Worm (Caenorhabditis elegans) whole organism, mixed stage, embryonic: ENCODE results near the gene T02D1.4.

Experiments used
- M03D4.4 ChIP-seq: sonication (generic microtip); optimal IDR thresholded peaks from 2 replicates; lab custom pipeline; 2017; ENCODE audit warnings: mild to moderate bottlenecking, missing genetic modification characterization, missing compliant biosample characterization
- bed-3 ChIP-seq: fragments of 200-800 bp; sonication (Bioruptor generic); optimal IDR thresholded peaks from 3 replicates; lab custom pipeline; 2018; ENCODE audit warnings: mild to moderate bottlenecking, missing genetic modification characterization, moderate library complexity, missing compliant biosample characterization
- ceh-39 ChIP-seq: fragments of 150-350 bp; optimal IDR thresholded peaks from 2 replicates; lab custom pipeline; 2014; ENCODE audit warnings: missing biosample characterization, missing genetic modification characterization
- ceh-43 ChIP-seq: fragments of 200-800 bp; sonication (Bioruptor generic); optimal IDR thresholded peaks from 2 replicates; lab custom pipeline; 2018; ENCODE audit warnings: mild to moderate bottlenecking, missing genetic modification characterization, moderate library complexity, missing compliant biosample characterization
- ceh-83 ChIP-seq: fragments of 200-800 bp; sonication (Bioruptor generic); optimal IDR thresholded peaks from 2 replicates; lab custom pipeline; 2018; ENCODE audit warnings: mild to moderate bottlenecking, missing genetic modification characterization, missing compliant biosample characterization
- ces-1 ChIP-seq: fragments of 150-350 bp; optimal IDR thresholded peaks from 2 replicates; lab custom pipeline; 2014; ENCODE audit warnings: missing biosample characterization, missing genetic modification reagents, missing genetic modification characterization
- cnd-1 ChIP-seq: fragments of 200-800 bp; sonication (Bioruptor generic); optimal IDR thresholded peaks from 2 replicates; lab custom pipeline; 2018; ENCODE audit warnings: mild to moderate bottlenecking, missing genetic modification characterization, missing compliant biosample characterization
- drap-1 ChIP-seq: fragments of 200-800 bp; sonication (Bioruptor generic); optimal IDR thresholded peaks from 3 replicates; lab custom pipeline; 2018; ENCODE audit warnings: mild to moderate bottlenecking, missing genetic modification characterization, missing compliant biosample characterization
- elt-3 ChIP-seq: fragments of 150-350 bp; optimal IDR thresholded peaks from 2 replicates; lab custom pipeline; 2014; ENCODE audit warnings: missing biosample characterization, missing genetic modification characterization
- flh-1 ChIP-seq: fragments of 200-800 bp; sonication (Bioruptor generic); optimal IDR thresholded peaks from 2 replicates; lab custom pipeline; 2018; ENCODE audit warnings: mild to moderate bottlenecking, missing genetic modification characterization, moderate library complexity, missing compliant biosample characterization
- ham-2 ChIP-seq: fragments of 200-800 bp; sonication (Bioruptor generic); optimal IDR thresholded peaks from 2 replicates; lab custom pipeline; 2018; ENCODE audit warnings: mild to moderate bottlenecking, missing genetic modification characterization, missing compliant biosample characterization
- hlh-1 ChIP-seq: fragments of 150-350 bp; optimal IDR thresholded peaks from 2 replicates; lab custom pipeline; 2014; ENCODE audit warnings: missing biosample characterization, missing genetic modification reagents, missing genetic modification characterization
- lin-32 ChIP-seq: fragments of 200-800 bp; sonication (Bioruptor generic); optimal IDR thresholded peaks from 2 replicates; lab custom pipeline; 2018; ENCODE audit warnings: mild to moderate bottlenecking, missing genetic modification characterization, missing compliant biosample characterization
- mab-5 ChIP-seq: fragments of 150-350 bp; optimal IDR thresholded peaks from 2 replicates; lab custom pipeline; 2014; ENCODE audit warnings: missing biosample characterization, missing genetic modification characterization
- nhr-12 ChIP-seq: fragments of 150-350 bp; optimal IDR thresholded peaks from 2 replicates; lab custom pipeline; 2014; ENCODE audit warnings: missing biosample characterization, missing genetic modification characterization
- nhr-2 ChIP-seq: fragments of 150-350 bp; optimal IDR thresholded peaks from 2 replicates; lab custom pipeline; 2014; ENCODE audit warnings: missing biosample characterization, missing genetic modification characterization
- nhr-237 ChIP-seq: fragments of 150-350 bp; optimal IDR thresholded peaks from 2 replicates; lab custom pipeline; 2014; ENCODE audit warnings: missing biosample characterization, missing genetic modification characterization
- nhr-28 ChIP-seq: fragments of 150-350 bp; optimal IDR thresholded peaks from 2 replicates; lab custom pipeline; 2014; ENCODE audit warnings: missing biosample characterization, missing genetic modification characterization
- nhr-76 ChIP-seq: sonication (generic microtip); optimal IDR thresholded peaks from 2 replicates; lab custom pipeline; 2017; ENCODE audit warnings: missing biosample characterization, missing genetic modification characterization
- pha-4 ChIP-seq: fragments of 150-350 bp; optimal IDR thresholded peaks from 2 replicates; lab custom pipeline; 2018; ENCODE audit warnings: missing biosample characterization, missing genetic modification reagents, missing genetic modification characterization
- snpc-4 ChIP-seq: fragments of 150-350 bp; optimal IDR thresholded peaks from 2 replicates; lab custom pipeline; 2014; ENCODE audit warnings: missing biosample characterization, missing genetic modification characterization
- sptf-1 ChIP-seq: sonication (generic microtip); optimal IDR thresholded peaks from 2 replicates; lab custom pipeline; 2017; ENCODE audit warnings: mild to moderate bottlenecking, missing genetic modification characterization, moderate library complexity, missing compliant biosample characterization
- tbx-8 ChIP-seq: fragments of 200-800 bp; sonication (Bioruptor generic); optimal IDR thresholded peaks from 2 replicates; lab custom pipeline; 2018; ENCODE audit warnings: mild to moderate bottlenecking, missing genetic modification characterization, moderate library complexity, missing compliant biosample characterization
- unc-120 ChIP-seq: sonication (generic microtip); optimal IDR thresholded peaks from 2 replicates; lab custom pipeline; 2017; ENCODE audit warnings: missing genetic modification characterization, missing compliant biosample characterization; ENCODE audit not compliant: poor library complexity, severe bottlenecking
- unc-39 ChIP-seq: fragments of 150-350 bp; optimal IDR thresholded peaks from 2 replicates; lab custom pipeline; 2014; ENCODE audit warnings: missing biosample characterization, missing genetic modification characterization
- unc-62 ChIP-seq: fragments of 150-350 bp; optimal IDR thresholded peaks from 2 replicates; lab custom pipeline; 2014; ENCODE audit warnings: missing biosample characterization, missing genetic modification reagents, missing genetic modification characterization
- zip-8 ChIP-seq: fragments of 150-350 bp; optimal IDR thresholded peaks from 2 replicates; lab custom pipeline; 2014; ENCODE audit warnings: missing biosample characterization, missing genetic modification characterization
- ztf-11 ChIP-seq: fragments of 150-350 bp; optimal IDR thresholded peaks from 2 replicates; lab custom pipeline; 2014; ENCODE audit warnings: missing biosample characterization, missing genetic modification characterization

Gene T02D1.4

DNA sequence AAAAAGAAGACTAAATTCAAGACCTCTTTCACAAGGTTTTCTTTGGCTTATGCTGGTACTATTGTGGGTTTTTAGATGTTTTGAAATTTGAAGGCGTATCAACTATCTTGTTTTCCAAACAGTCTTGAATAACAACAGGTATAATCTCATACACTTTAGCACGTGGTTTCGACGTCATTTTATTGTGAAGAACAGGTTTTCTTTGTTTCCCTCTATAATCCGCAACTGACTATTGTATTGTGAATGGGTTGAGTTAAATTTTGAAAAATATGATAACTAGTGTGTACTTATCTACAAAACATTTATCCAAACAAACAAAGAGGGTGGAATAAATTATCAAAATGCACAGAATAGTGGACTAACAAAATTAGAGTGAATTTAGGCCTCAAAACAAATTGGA is 41.7 kb downstream of the T02D1.4 start:
- no peak for TF ChIP-seq snpc-4 (tag; lab: Kevin White, UChicago)
- TF ChIP-seq drap-1 (GFP tag; lab: Kevin White, UChicago): no peak
- no peak for TF ChIP-seq mab-5 (tag; lab: Kevin White, UChicago)
- no peak for TF ChIP-seq unc-62 (GFP tag; lab: Kevin White, UChicago)
- TF ChIP-seq zip-8: no peak
- TF ChIP-seq flh-1 (GFP tag; lab: Kevin White, UChicago): no peak
- TF ChIP-seq unc-120 (tag; lab: Kevin White, UChicago): no peak
- TF ChIP-seq hlh-1 (tag; lab: Kevin White, UChicago): no peak
- TF ChIP-seq M03D4.4 (tag; lab: Kevin White, UChicago): no peak
- no peak for TF ChIP-seq ztf-11 (tag; lab: Kevin White, UChicago)
- TF ChIP-seq cnd-1 (tag; lab: Kevin White, UChicago): no peak
- TF ChIP-seq ceh-83: no peak
- TF ChIP-seq ceh-39: no peak
- no peak for TF ChIP-seq ham-2
- no peak for TF ChIP-seq ces-1 (GFP tag; lab: Kevin White, UChicago)

DNA sequence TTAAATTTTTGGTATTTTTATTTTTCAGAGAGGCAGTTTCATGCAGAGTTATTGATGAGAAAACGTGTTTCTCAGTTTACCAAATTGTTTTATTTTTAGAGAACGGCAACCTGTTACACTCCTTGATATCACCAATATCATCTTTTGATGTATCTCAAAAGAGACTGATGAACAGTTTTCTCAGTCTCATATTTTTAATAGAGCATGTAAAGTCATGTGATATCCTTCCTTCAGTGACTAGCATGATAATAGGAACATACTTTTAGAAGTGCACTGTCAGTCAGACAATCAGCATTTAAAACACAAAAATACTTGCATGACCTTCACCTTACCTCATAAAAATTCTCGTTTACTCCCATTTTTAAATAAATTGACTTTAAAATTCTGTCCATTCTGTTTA is 42.9 kb downstream of the T02D1.4 start, which contains the start of gene F11E6.11:
F11E6.11 (plus strand) TSS at position 325 of the 400 bp plus-strand sequence.
- TF ChIP-seq unc-39 (tag; lab: Kevin White, UChicago) (no peak), nhr-76 (tag; lab: Kevin White, UChicago) (no peak), pha-4 (tag; lab: Kevin White, UChicago) (no peak), ztf-11 (tag; lab: Kevin White, UChicago) (no peak), elt-3 (tag; lab: Kevin White, UChicago) (no peak), ceh-39 (no peak), sptf-1 (tag; lab: Kevin White, UChicago) (no peak), ces-1 (GFP tag; lab: Kevin White, UChicago) (no peak), unc-62 (GFP tag; lab: Kevin White, UChicago) (no peak), ceh-43 (GFP tag; lab: Kevin White, UChicago) (no peak), lin-32 (GFP tag; lab: Kevin White, UChicago) (no peak)

DNA sequence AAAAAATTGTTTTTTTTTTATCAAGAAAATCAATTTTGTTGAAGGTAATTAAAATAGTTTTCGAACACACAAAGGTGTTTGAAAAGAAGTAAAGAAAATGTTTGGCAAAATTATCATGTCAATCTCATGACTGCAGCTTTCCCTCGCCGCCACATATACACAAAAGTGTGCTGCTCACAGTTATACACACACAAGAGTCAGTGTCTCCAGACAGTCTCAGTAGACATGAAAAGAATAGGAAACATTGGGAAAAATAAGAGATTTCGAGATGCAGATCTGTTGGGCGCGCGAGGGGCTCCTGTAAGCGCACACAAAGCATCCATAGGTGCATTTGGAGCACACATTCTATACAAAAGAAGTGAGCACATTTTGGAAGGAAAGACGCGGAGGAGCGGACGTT is 48.8 kb downstream of the T02D1.4 start:
- TF ChIP-seq ztf-11 (tag; lab: Kevin White, UChicago) (no peak), unc-120 (tag; lab: Kevin White, UChicago) (no peak)

ce11 chrIV:17450443-17450842 is 50.9 kb downstream of the T02D1.4 start, which contains the start of gene F11E6.8:
TSS of gene F11E6.8 (minus strand) at chrIV:17450543.
- TF ChIP-seq pha-4 (tag; lab: Kevin White, UChicago) (no peak), ham-2 (no peak), snpc-4 (tag; lab: Kevin White, UChicago) (no peak), lin-32 (GFP tag; lab: Kevin White, UChicago) (no peak), ceh-39 (no peak), nhr-12 (tag; lab: Kevin White, UChicago) (no peak), nhr-28 (tag; lab: Kevin White, UChicago) (no peak), nhr-2 (tag; lab: Kevin White, UChicago) (no peak), unc-62 (GFP tag; lab: Kevin White, UChicago) (no peak), nhr-237 (tag; lab: Kevin White, UChicago) (no peak), ztf-11 (tag; lab: Kevin White, UChicago) (no peak), tbx-8 (no peak), bed-3 (GFP tag; lab: Kevin White, UChicago) (no peak)
- TF ChIP-seq, all 35 proteins: peak for 0
